Worm (Caenorhabditis elegans) whole organism, early embryonic: ENCODE measurements around the gene pigt-1.

Source experiments
- B0310.2 ChIP-seq: sonication (generic microtip); optimal IDR thresholded peaks from 2 replicates; lab custom pipeline; 2016; ENCODE audit warnings: mild to moderate bottlenecking, missing genetic modification characterization, missing compliant biosample characterization
- F13C5.2 ChIP-seq: sonication (generic microtip); optimal IDR thresholded peaks from 2 replicates; lab custom pipeline; 2017; ENCODE audit warnings: mild to moderate bottlenecking, missing genetic modification characterization, inconsistent platforms, missing compliant biosample characterization
- aly-1 ChIP-seq: sonication (generic microtip); optimal IDR thresholded peaks from 2 replicates; lab custom pipeline; 2016; ENCODE audit warnings: missing genetic modification characterization, missing compliant biosample characterization
- ama-1 ChIP-seq: fragments of 150-350 bp; optimal IDR thresholded peaks from 2 replicates; lab custom pipeline; 2014
- ceh-13 ChIP-seq: fragments of 200-800 bp; sonication (Bioruptor generic); optimal IDR thresholded peaks from 2 replicates; lab custom pipeline; 2018; ENCODE audit warnings: mild to moderate bottlenecking, missing genetic modification characterization, missing compliant biosample characterization
- ceh-36 ChIP-seq: sonication (generic microtip); optimal IDR thresholded peaks from 2 replicates; lab custom pipeline; 2016; ENCODE audit warnings: missing genetic modification characterization, inconsistent platforms, missing compliant biosample characterization
- ets-7 ChIP-seq: sonication (generic microtip); optimal IDR thresholded peaks from 2 replicates; lab custom pipeline; 2016; ENCODE audit warnings: missing genotype, missing genetic modification characterization, missing compliant biosample characterization
- flt-1 ChIP-seq: fragments of 200-800 bp; sonication (Bioruptor generic); IDR thresholded peaks from 2 replicates; pipeline ENCODE4 v1.3.6; 2022; ENCODE audit warnings: missing genetic modification characterization, missing compliant biosample characterization
- hmbx-1 ChIP-seq: sonication (generic microtip); optimal IDR thresholded peaks from 2 replicates; lab custom pipeline; 2016; ENCODE audit warnings: mild to moderate bottlenecking, missing genetic modification characterization, missing compliant biosample characterization
- hmg-4 ChIP-seq: fragments of 200-800 bp; sonication (Bioruptor generic); optimal IDR thresholded peaks from 2 replicates; lab custom pipeline; 2018; ENCODE audit warnings: mild to moderate bottlenecking, missing genetic modification characterization, missing compliant biosample characterization
- hnd-1 ChIP-seq: sonication (generic microtip); optimal IDR thresholded peaks from 2 replicates; lab custom pipeline; 2016; ENCODE audit warnings: missing genetic modification characterization, missing compliant biosample characterization
- pes-1 ChIP-seq: fragments of 200-800 bp; sonication (Bioruptor generic); IDR thresholded peaks from 2 replicates; pipeline ENCODE4 v1.3.6; 2022; ENCODE audit warnings: missing genetic modification reagents, missing genetic modification characterization, missing compliant biosample characterization
- scrt-1 ChIP-seq: fragments of 200-800 bp; sonication (Bioruptor generic); IDR thresholded peaks from 2 replicates; pipeline ENCODE4 v1.3.6; 2022; ENCODE audit warnings: missing genetic modification characterization, missing compliant biosample characterization
- sea-1 ChIP-seq: fragments of 200-800 bp; sonication (Bioruptor generic); conservative IDR thresholded peaks from 2 replicates; pipeline ENCODE4 v1.3.6; 2022; ENCODE audit warnings: missing genetic modification characterization, missing compliant biosample characterization
- tbx-11 ChIP-seq: fragments of 200-800 bp; sonication (Bioruptor generic); IDR thresholded peaks from 2 replicates; pipeline ENCODE4 v1.3.6; 2022; ENCODE audit warnings: missing genetic modification characterization, missing compliant biosample characterization
- tbx-37 ChIP-seq: fragments of 200-800 bp; sonication (Bioruptor generic); conservative IDR thresholded peaks from 2 replicates; pipeline ENCODE4 v1.3.6; 2022; ENCODE audit warnings: missing genetic modification reagents, missing genetic modification characterization, missing compliant biosample characterization
- tra-4 ChIP-seq: sonication (generic microtip); optimal IDR thresholded peaks from 2 replicates; lab custom pipeline; 2017; ENCODE audit warnings: missing genetic modification characterization, missing compliant biosample characterization

pigt-1 gene

ce11 chrV:10981113-10981512, 22.5 kb upstream of the pigt-1 start, which contains the start of gene fig-1:
Gene fig-1 (minus strand): TSS chrV:10981213.
- TF ChIP-seq ceh-36 (tag; lab: Kevin White, UChicago) (no peak), tbx-37 (no peak), ama-1 (lab: Kevin White, UChicago) (no peak)

- TF ChIP-seq hmg-4 (GFP tag; lab: Kevin White, UChicago) (no peak), F13C5.2 (tag; lab: Kevin White, UChicago) (no peak), ets-7 (tag; lab: Kevin White, UChicago) (no peak), tbx-37 (no peak), tbx-11 (GFP tag; lab: Robert Waterston, UW) (no peak), ceh-13 (no peak), tra-4 (tag; lab: Kevin White, UChicago) (no peak), sea-1 (GFP tag; lab: Robert Waterston, UW) (no peak), pes-1 (no peak), B0310.2 (no peak)
Measured at ce11 chrV:10975091-10975490, 16.5 kb upstream of the pigt-1 start.

- TF ChIP-seq scrt-1 (GFP tag; lab: Robert Waterston, UW) (no peak), sea-1 (GFP tag; lab: Robert Waterston, UW) (no peak), ama-1 (lab: Kevin White, UChicago) (no peak)
Measured at ce11 chrV:10970930-10971329, 12.3 kb upstream of the pigt-1 start.

- TF ChIP-seq B0310.2 (no peak), hnd-1 (tag; lab: Kevin White, UChicago) (no peak), hmg-4 (GFP tag; lab: Kevin White, UChicago) (no peak), pes-1 (no peak)
Measured at ce11 chrV:10970070-10970469, 11.4 kb upstream of the pigt-1 start, which contains the start of gene F17C11.22. Gene F17C11.22 (minus strand): TSS chrV:10970170.

- TF ChIP-seq scrt-1 (GFP tag; lab: Robert Waterston, UW) (no peak), hmg-4 (GFP tag; lab: Kevin White, UChicago) (no peak), sea-1 (GFP tag; lab: Robert Waterston, UW) (no peak), pes-1 (no peak), ets-7 (tag; lab: Kevin White, UChicago) (no peak)
Measured at ce11 chrV:10967594-10968273, 9.1 kb upstream of the pigt-1 start.

- TF ChIP-seq F13C5.2 (tag; lab: Kevin White, UChicago) (no peak), aly-1 (tag; lab: Kevin White, UChicago) (no peak), pes-1 (no peak), tbx-11 (GFP tag; lab: Robert Waterston, UW) (no peak), tbx-37 (no peak), ets-7 (tag; lab: Kevin White, UChicago) (no peak), flt-1 (GFP tag; lab: Robert Waterston, UW) (no peak), ceh-36 (tag; lab: Kevin White, UChicago) (no peak), hmbx-1 (tag; lab: Kevin White, UChicago) (no peak), ama-1 (lab: Kevin White, UChicago) (no peak), tra-4 (tag; lab: Kevin White, UChicago) (no peak), B0310.2 (no peak), hnd-1 (tag; lab: Kevin White, UChicago) (no peak)
Measured at ce11 chrV:10966874-10967273, 8.3 kb upstream of the pigt-1 start.

ce11 chrV:10965501-10965900, 6.9 kb upstream of the pigt-1 start, which contains the start of the genes ctf-4 and eef-1G:
Gene ctf-4 (minus strand): TSS chrV:10965539.
Gene eef-1G (plus strand): TSS chrV:10965719.
- TF ChIP-seq F13C5.2 (tag; lab: Kevin White, UChicago) (peak; percentile 74), sea-1 (GFP tag; lab: Robert Waterston, UW) (no peak)

ce11 chrV:10961448-10961870, 2.8 kb upstream of the pigt-1 start:
- TF ChIP-seq F13C5.2 (tag; lab: Kevin White, UChicago) (no peak), aly-1 (tag; lab: Kevin White, UChicago) (no peak), tra-4 (tag; lab: Kevin White, UChicago) (no peak), B0310.2 (no peak)

ce11 chrV:10960544-10960943, 1.9 kb upstream of the pigt-1 start, which contains the start of gene vps-36:
Gene vps-36 (minus strand): TSS chrV:10960669.
- no peak for TF ChIP-seq sea-1 (GFP tag; lab: Robert Waterston, UW)
